Fruit fly (Drosophila melanogaster): ENCODE results near the gene CG7341.
A peak's percentile ranks its signal among the peaks of the same experiment; 100 is the strongest.

Gene CG7341

dm6 chr3L:18109459-18109863 lies 3.3 kb upstream of the CG7341 start, which contains the start of the genes Polr3D and mus304 (continued):
- no peak for TF ChIP-seq Hmx (GFP tag; optimal IDR thresholded peaks at IDR 0.05)
- no peak for TF ChIP-seq CG10654 (GFP tag; optimal IDR thresholded peaks at IDR 0.05)
- no peak for TF ChIP-seq tgo (GFP tag; IDR thresholded peaks at IDR 0.05)
- no peak for TF ChIP-seq oc (tag; optimal IDR thresholded peaks at IDR 0.05)
- no peak for TF ChIP-seq crc (GFP tag; optimal IDR thresholded peaks at IDR 0.05)
- TF ChIP-seq CG17328 (GFP tag; IDR thresholded peaks at IDR 0.05), result no peak
- TF ChIP-seq dm (GFP tag; optimal IDR thresholded peaks at IDR 0.05), result peak; percentile 62
- TF ChIP-seq stwl (tag; optimal IDR thresholded peaks at IDR 0.05), result peak; percentile 74
- TF ChIP-seq Sin3A (optimal IDR thresholded peaks at IDR 0.05), result peak; percentile 88
- peak; percentile 57; the same call in 2 of the 3 replicates for TF ChIP-seq Doc3 (GFP tag; IDR thresholded peaks at IDR 0.05; ENCODE audit: partially characterized antibody)
- TF ChIP-seq gro (GFP tag; optimal IDR thresholded peaks at IDR 0.05), result peak; percentile 64
- peak; percentile 88 for TF ChIP-seq CG3995 (GFP tag; optimal IDR thresholded peaks at IDR 0.05)
- no peak for TF ChIP-seq CG12104 (GFP tag; optimal IDR thresholded peaks at IDR 0.05)
- TF ChIP-seq corto (GFP tag; optimal IDR thresholded peaks at IDR 0.05), result no peak
- TF ChIP-seq Sry-β (GFP tag; optimal IDR thresholded peaks at IDR 0.05), result no peak
- peak; percentile 14 for TF ChIP-seq p53 (GFP tag; optimal IDR thresholded peaks at IDR 0.05)
- peak; percentile 1 for TF ChIP-seq Nf-YB (GFP tag; optimal IDR thresholded peaks at IDR 0.05)
- TF ChIP-seq Lhr (GFP tag; optimal IDR thresholded peaks at IDR 0.05), result no peak
- no peak for TF ChIP-seq CG3065 (GFP tag; optimal IDR thresholded peaks at IDR 0.05)
- no peak for TF ChIP-seq Atf3 (GFP tag; optimal IDR thresholded peaks at IDR 0.05)
- no peak for TF ChIP-seq org-1 (GFP tag; optimal IDR thresholded peaks at IDR 0.05)
- TF ChIP-seq ssp (GFP tag; IDR thresholded peaks at IDR 0.05), result no peak
- peak; percentile 49 for TF ChIP-seq phol (tag; optimal IDR thresholded peaks at IDR 0.05)
- TF ChIP-seq Xbp1 (GFP tag; optimal IDR thresholded peaks at IDR 0.05), result peak; percentile 27
- no peak; the same call in 2 of the 3 replicates for TF ChIP-seq mld (GFP tag; IDR thresholded peaks at IDR 0.05; ENCODE audit: partially characterized antibody)
- TF ChIP-seq chinmo (GFP tag; IDR thresholded peaks at IDR 0.05; ENCODE audit: partially characterized antibody), result no peak
- TF ChIP-seq hb (GFP tag; IDR thresholded peaks at IDR 0.05; ENCODE audit: partially characterized antibody), result peak; percentile 77
- no peak for TF ChIP-seq Deaf1 (tag; optimal IDR thresholded peaks at IDR 0.05)
- no peak for TF ChIP-seq disco-r (GFP tag; optimal IDR thresholded peaks at IDR 0.05)
- no peak for TF ChIP-seq CG2202 (tag; optimal IDR thresholded peaks at IDR 0.05)
- peak; percentile 36 for TF ChIP-seq CG13424 (tag; optimal IDR thresholded peaks at IDR 0.05)
- TF ChIP-seq CG7839 (tag; optimal IDR thresholded peaks at IDR 0.05), result peak; percentile 29
- no peak for TF ChIP-seq lmd (GFP tag; IDR thresholded peaks at IDR 0.05)
- 0 out of 2 replicates have a peak, but pooled peaks have one; percentile 5 for TF ChIP-seq CG9215 (GFP tag; IDR thresholded peaks at IDR 0.05)
- TF ChIP-seq scrt (GFP tag; optimal IDR thresholded peaks at IDR 0.05), result no peak
- TF ChIP-seq CG4617 (GFP tag; optimal IDR thresholded peaks at IDR 0.05; ENCODE audit: borderline replicate concordance), result peak; percentile 72
- peak; percentile 38 for TF ChIP-seq gfzf (GFP tag; optimal IDR thresholded peaks at IDR 0.05)
- TF ChIP-seq CG10147 (GFP tag; optimal IDR thresholded peaks at IDR 0.05), result peak; percentile 39
- no peak for TF ChIP-seq CG8089 (GFP tag; optimal IDR thresholded peaks at IDR 0.05)
- TF ChIP-seq ase (GFP tag; IDR thresholded peaks at IDR 0.05), result no peak
- TF ChIP-seq nerfin-2 (GFP tag; IDR thresholded peaks at IDR 0.05; ENCODE audit: partially characterized antibody), result peak; percentile 66
- TF ChIP-seq CG7928 (GFP tag; optimal IDR thresholded peaks at IDR 0.05), result no peak
- TF ChIP-seq Trl (optimal IDR thresholded peaks at IDR 0.05), result no peak
- peak; percentile 39 for TF ChIP-seq Trl (GFP tag; optimal IDR thresholded peaks at IDR 0.05)
- TF ChIP-seq CG7963 (GFP tag; IDR thresholded peaks at IDR 0.05; ENCODE audit: partially characterized antibody), result peak; percentile 46
- peak; percentile 42 for TF ChIP-seq Nf-YC (tag; optimal IDR thresholded peaks at IDR 0.05)
- no peak for TF ChIP-seq pho (GFP tag; optimal IDR thresholded peaks at IDR 0.05)
- no peak for TF ChIP-seq Gsc (GFP tag; IDR thresholded peaks at IDR 0.05)
- no peak for TF ChIP-seq Fer3 (tag; optimal IDR thresholded peaks at IDR 0.05)
- TF ChIP-seq CG10366 (GFP tag; IDR thresholded peaks at IDR 0.05), result no peak
- peak; percentile 51 for TF ChIP-seq CHES-1-like (GFP tag; optimal IDR thresholded peaks at IDR 0.05)
- TF ChIP-seq Myb (GFP tag; optimal IDR thresholded peaks at IDR 0.05), result peak; percentile 80

All from whole organism, embryonic.